Worm (Caenorhabditis elegans) whole organism, mixed stage, embryonic: ENCODE data around the gene T23F11.11.

ENCODE experiments used
- lin-13 ChIP-seq: fragments of 150-350 bp; optimal IDR thresholded peaks from 2 replicates; lab custom pipeline; 2014; ENCODE audit warnings: missing biosample characterization, missing genetic modification characterization
- lin-32 ChIP-seq: fragments of 200-800 bp; sonication (Bioruptor generic); optimal IDR thresholded peaks from 2 replicates; lab custom pipeline; 2018; ENCODE audit warnings: mild to moderate bottlenecking, missing genetic modification characterization, missing compliant biosample characterization
- pha-4 ChIP-seq: fragments of 150-350 bp; optimal IDR thresholded peaks from 2 replicates; lab custom pipeline; 2018; ENCODE audit warnings: missing biosample characterization, missing genetic modification reagents, missing genetic modification characterization
- snpc-4 ChIP-seq: fragments of 150-350 bp; optimal IDR thresholded peaks from 2 replicates; lab custom pipeline; 2014; ENCODE audit warnings: missing biosample characterization, missing genetic modification characterization

- TF ChIP-seq lin-32 (GFP tag; lab: Kevin White, UChicago): no peak
- no peak for TF ChIP-seq pha-4 (tag; lab: Kevin White, UChicago)
- no peak for TF ChIP-seq lin-13 (tag; lab: Kevin White, UChicago)
- no peak for TF ChIP-seq snpc-4 (tag; lab: Kevin White, UChicago)
These were observed 17.6 kb upstream of the T23F11.11 start, which contains the start of gene ppat-1 for ce11 chrIII:4688965-4689364.
